Fruit fly (Drosophila melanogaster) whole organism, embryonic: ENCODE measurements around the gene CG46308.

Experiments
- Ada2b ChIP-seq: fragments of 200-800 bp; sonication (Bioruptor generic); IDR thresholded peaks from 2 replicates; pipeline ENCODE4 v1.3.6; 2022; ENCODE audit warnings: missing biosample characterization, missing genetic modification characterization
- Adf1 ChIP-seq: fragments of 200-800 bp; sonication (Bioruptor generic); IDR thresholded peaks from 2 replicates; pipeline ENCODE4 v1.3.6; 2022; ENCODE audit warnings: missing biosample characterization, missing genetic modification characterization
- Bdp1 ChIP-seq: fragments of 200-800 bp; sonication (Bioruptor generic); optimal IDR thresholded peaks from 3 replicates; lab custom pipeline; 2016; ENCODE audit warnings: missing biosample characterization, missing genetic modification characterization
- CG10147 ChIP-seq: fragments of 200-800 bp; sonication (Bioruptor generic); optimal IDR thresholded peaks from 2 replicates; lab custom pipeline; 2019; ENCODE audit warnings: missing biosample characterization, mild to moderate bottlenecking, missing genetic modification characterization, moderate library complexity
- CG11456 ChIP-seq: fragments of 200-800 bp; sonication (Bioruptor generic); IDR thresholded peaks from 3 replicates; pipeline ENCODE4 v1.3.6; 2022; ENCODE audit warnings: missing biosample characterization, missing genetic modification characterization
- CG12155 ChIP-seq: fragments of 200-800 bp; sonication (Bioruptor generic); optimal IDR thresholded peaks from 3 replicates; lab custom pipeline; 2016; ENCODE audit warnings: missing biosample characterization, missing genetic modification characterization
- CG15269 ChIP-seq: fragments of 200-800 bp; sonication (Bioruptor generic); optimal IDR thresholded peaks from 2 replicates; lab custom pipeline; 2018; ENCODE audit warnings: missing biosample characterization, mild to moderate bottlenecking, missing genetic modification characterization, moderate library complexity
- CG15696 ChIP-seq: fragments of 200-800 bp; sonication (Bioruptor generic); optimal IDR thresholded peaks from 2 replicates; lab custom pipeline; 2019; ENCODE audit warnings: missing biosample characterization, mild to moderate bottlenecking, missing genetic modification characterization, moderate library complexity
- CG16863 ChIP-seq: fragments of 200-800 bp; sonication (Bioruptor generic); optimal IDR thresholded peaks from 3 replicates; lab custom pipeline; 2016; ENCODE audit warnings: missing biosample characterization, missing genetic modification characterization
- CG17912 ChIP-seq: fragments of 200-800 bp; sonication (Bioruptor generic); optimal IDR thresholded peaks from 2 replicates; lab custom pipeline; 2018; ENCODE audit warnings: missing biosample characterization, mild to moderate bottlenecking, missing genetic modification characterization
- CG30431 ChIP-seq: fragments of 200-800 bp; sonication (Bioruptor generic); optimal IDR thresholded peaks from 2 replicates; lab custom pipeline; 2017; ENCODE audit warnings: missing biosample characterization, missing genetic modification characterization
- CG3065 ChIP-seq: fragments of 200-800 bp; sonication (Bioruptor generic); optimal IDR thresholded peaks from 2 replicates; lab custom pipeline; 2016; ENCODE audit warnings: missing biosample characterization, missing genetic modification characterization
- CG3281 ChIP-seq: fragments of 200-800 bp; sonication (Bioruptor generic); optimal IDR thresholded peaks from 3 replicates; lab custom pipeline; 2017; ENCODE audit warnings: missing biosample characterization, mild to moderate bottlenecking, missing genetic modification characterization
- CG34376 ChIP-seq: fragments of 200-800 bp; sonication (Bioruptor generic); optimal IDR thresholded peaks from 2 replicates; lab custom pipeline; 2018; ENCODE audit warnings: missing biosample characterization, mild to moderate bottlenecking, missing genetic modification characterization
- CG8944 ChIP-seq: fragments of 200-800 bp; sonication (Bioruptor generic); optimal IDR thresholded peaks from 3 replicates; lab custom pipeline; 2016; ENCODE audit warnings: missing biosample characterization, missing genetic modification characterization
- CG9727 ChIP-seq: fragments of 200-800 bp; sonication (Bioruptor generic); optimal IDR thresholded peaks from 3 replicates; lab custom pipeline; 2017; ENCODE audit warnings: missing biosample characterization, mild to moderate bottlenecking, missing genetic modification characterization
- CG9797 ChIP-seq: fragments of 200-800 bp; sonication (Bioruptor generic); optimal IDR thresholded peaks from 3 replicates; lab custom pipeline; 2018; ENCODE audit warnings: missing biosample characterization, mild to moderate bottlenecking, missing genetic modification characterization
- CG9876 ChIP-seq: fragments of 200-800 bp; sonication (Bioruptor generic); optimal IDR thresholded peaks from 2 replicates; lab custom pipeline; 2016; ENCODE audit warnings: missing biosample characterization, missing genetic modification characterization
- CG9932 ChIP-seq: fragments of 200-800 bp; sonication (Bioruptor generic); IDR thresholded peaks from 2 replicates; pipeline ENCODE4 v1.3.6; 2022; ENCODE audit warnings: missing biosample characterization, missing genetic modification characterization
- CrebB ChIP-seq: fragments of 200-800 bp; sonication (Bioruptor generic); optimal IDR thresholded peaks from 3 replicates; lab custom pipeline; 2018; ENCODE audit warnings: missing biosample characterization, mild to moderate bottlenecking, missing genetic modification characterization
- Dref ChIP-seq: fragments of 200-800 bp; sonication (Bioruptor generic); IDR thresholded peaks from 2 replicates; pipeline ENCODE4 v1.3.6; 2022; ENCODE audit warnings: missing biosample characterization, missing genetic modification characterization
- E2f2 ChIP-seq: fragments of 200-800 bp; sonication (Bioruptor generic); IDR thresholded peaks from 2 replicates; pipeline ENCODE4 v1.3.6; 2022; ENCODE audit warnings: missing biosample characterization, missing genetic modification characterization
- HLH3B ChIP-seq: fragments of 200-800 bp; sonication (Bioruptor generic); IDR thresholded peaks from 2 replicates; pipeline ENCODE4 v1.3.6; 2022; ENCODE audit warnings: missing biosample characterization, missing genetic modification characterization
- HLHmδ ChIP-seq: fragments of 200-800 bp; sonication (Bioruptor generic); optimal IDR thresholded peaks from 2 replicates; lab custom pipeline; 2018; ENCODE audit warnings: missing biosample characterization, mild to moderate bottlenecking, missing genetic modification characterization, moderate library complexity
- Hr39 ChIP-seq: fragments of >200 bp; optimal IDR thresholded peaks from 2 replicates; lab custom pipeline; 2017
- Kr ChIP-seq: fragments of 200-800 bp; sonication (Bioruptor generic); optimal IDR thresholded peaks from 2 replicates; lab custom pipeline; 2017; ENCODE audit warnings: missing biosample characterization, mild to moderate bottlenecking, missing genetic modification characterization
- Mrtf ChIP-seq: fragments of 200-800 bp; sonication (Bioruptor generic); IDR thresholded peaks from 3 replicates; pipeline ENCODE4 v1.3.6; 2022; ENCODE audit warnings: missing biosample characterization, missing genetic modification characterization
- NC2β ChIP-seq: fragments of 200-800 bp; sonication (Bioruptor generic); optimal IDR thresholded peaks from 2 replicates; lab custom pipeline; 2016; ENCODE audit warnings: missing biosample characterization, missing genetic modification characterization
- NK7.1 ChIP-seq: fragments of 200-800 bp; sonication (Bioruptor generic); optimal IDR thresholded peaks from 3 replicates; lab custom pipeline; 2016; ENCODE audit warnings: missing biosample characterization, missing genetic modification characterization
- Ptx1 ChIP-seq: fragments of 200-800 bp; sonication (Bioruptor generic); IDR thresholded peaks from 2 replicates; pipeline ENCODE4 v1.3.6; 2022; ENCODE audit warnings: missing biosample characterization, missing genetic modification characterization
- Side ChIP-seq: fragments of 200-800 bp; sonication (Bioruptor generic); optimal IDR thresholded peaks from 2 replicates; lab custom pipeline; 2016; ENCODE audit warnings: missing biosample characterization, missing genetic modification characterization
- Sry-δ ChIP-seq: fragments of 200-800 bp; sonication (Bioruptor generic); optimal IDR thresholded peaks from 2 replicates; lab custom pipeline; 2016; ENCODE audit warnings: missing biosample characterization, missing genetic modification characterization
- Usf ChIP-seq: fragments of 200-800 bp; sonication (Bioruptor generic); optimal IDR thresholded peaks from 2 replicates; lab custom pipeline; 2017; ENCODE audit warnings: missing genotype, missing biosample characterization, missing genetic modification characterization
- dati ChIP-seq: fragments of 200-800 bp; sonication (Bioruptor generic); IDR thresholded peaks from 2 replicates; pipeline ENCODE4 v1.3.6; 2022; ENCODE audit warnings: missing biosample characterization, missing genetic modification characterization
- ems ChIP-seq: fragments of 200-800 bp; sonication (Bioruptor generic); optimal IDR thresholded peaks from 3 replicates; lab custom pipeline; 2016; ENCODE audit warnings: missing biosample characterization, missing genetic modification characterization
- esg ChIP-seq: fragments of 200-800 bp; sonication (Bioruptor generic); conservative IDR thresholded peaks from 2 replicates; pipeline ENCODE4 v1.3.6; 2022; ENCODE audit warnings: missing biosample characterization, missing genetic modification characterization
- fu2 ChIP-seq: fragments of 200-800 bp; sonication (Bioruptor generic); optimal IDR thresholded peaks from 2 replicates; lab custom pipeline; 2016; ENCODE audit warnings: missing biosample characterization, missing genetic modification characterization
- gro ChIP-seq: fragments of 200-800 bp; sonication (Bioruptor generic); optimal IDR thresholded peaks from 2 replicates; lab custom pipeline; 2016; ENCODE audit warnings: missing biosample characterization, missing genetic modification characterization
- ham ChIP-seq: fragments of 200-800 bp; sonication (Bioruptor generic); IDR thresholded peaks from 2 replicates; pipeline ENCODE4 v1.3.6; 2022; ENCODE audit warnings: missing biosample characterization, missing genetic modification characterization
- inv ChIP-seq: fragments of 200-800 bp; sonication (Bioruptor generic); IDR thresholded peaks from 2 replicates; pipeline ENCODE4 v1.3.6; 2022; ENCODE audit warnings: missing biosample characterization, missing genetic modification characterization; ENCODE audit not compliant: partially characterized antibody
- mirr ChIP-seq: fragments of 200-800 bp; sonication (Bioruptor generic); optimal IDR thresholded peaks from 3 replicates; lab custom pipeline; 2018; ENCODE audit warnings: missing biosample characterization, mild to moderate bottlenecking, missing genetic modification characterization
- peb ChIP-seq: fragments of 200-800 bp; sonication (Bioruptor generic); IDR thresholded peaks from 2 replicates; pipeline ENCODE4 v1.3.6; 2022; ENCODE audit warnings: missing biosample characterization, missing genetic modification characterization
- ranshi ChIP-seq: fragments of 200-800 bp; sonication (Bioruptor generic); IDR thresholded peaks from 2 replicates; pipeline ENCODE4 v1.3.6; 2022; ENCODE audit warnings: missing biosample characterization, missing genetic modification characterization
- rib ChIP-seq: fragments of 200-800 bp; sonication (Bioruptor generic); IDR thresholded peaks from 2 replicates; pipeline ENCODE4 v1.3.6; 2022; ENCODE audit warnings: missing biosample characterization, missing genetic modification characterization
- sim ChIP-seq: fragments of 200-800 bp; sonication (Bioruptor generic); IDR thresholded peaks from 2 replicates; pipeline ENCODE4 v1.3.6; 2022; ENCODE audit warnings: missing biosample characterization, missing genetic modification characterization
- sqz ChIP-seq: fragments of 200-800 bp; sonication (Bioruptor generic); optimal IDR thresholded peaks from 3 replicates; lab custom pipeline; 2018; ENCODE audit warnings: missing biosample characterization, mild to moderate bottlenecking, missing genetic modification characterization
- tin ChIP-seq: fragments of 200-800 bp; sonication (Bioruptor generic); optimal IDR thresholded peaks from 3 replicates; lab custom pipeline; 2016; ENCODE audit warnings: missing biosample characterization, missing genetic modification characterization
- unc-4 ChIP-seq: fragments of 200-800 bp; sonication (Bioruptor generic); IDR thresholded peaks from 2 replicates; pipeline ENCODE4 v1.3.6; 2022; ENCODE audit warnings: missing biosample characterization, missing genetic modification characterization; ENCODE audit not compliant: partially characterized antibody
- zen ChIP-seq: fragments of 200-800 bp; sonication (Bioruptor generic); optimal IDR thresholded peaks from 3 replicates; lab custom pipeline; 2018; ENCODE audit warnings: missing biosample characterization, mild to moderate bottlenecking, missing genetic modification characterization, moderate library complexity
- zfh1 ChIP-seq: fragments of 200-800 bp; sonication (Bioruptor generic); IDR thresholded peaks from 3 replicates; pipeline ENCODE4 v1.3.6; 2022; ENCODE audit warnings: missing biosample characterization, missing genetic modification characterization

CG46308 gene

DNA sequence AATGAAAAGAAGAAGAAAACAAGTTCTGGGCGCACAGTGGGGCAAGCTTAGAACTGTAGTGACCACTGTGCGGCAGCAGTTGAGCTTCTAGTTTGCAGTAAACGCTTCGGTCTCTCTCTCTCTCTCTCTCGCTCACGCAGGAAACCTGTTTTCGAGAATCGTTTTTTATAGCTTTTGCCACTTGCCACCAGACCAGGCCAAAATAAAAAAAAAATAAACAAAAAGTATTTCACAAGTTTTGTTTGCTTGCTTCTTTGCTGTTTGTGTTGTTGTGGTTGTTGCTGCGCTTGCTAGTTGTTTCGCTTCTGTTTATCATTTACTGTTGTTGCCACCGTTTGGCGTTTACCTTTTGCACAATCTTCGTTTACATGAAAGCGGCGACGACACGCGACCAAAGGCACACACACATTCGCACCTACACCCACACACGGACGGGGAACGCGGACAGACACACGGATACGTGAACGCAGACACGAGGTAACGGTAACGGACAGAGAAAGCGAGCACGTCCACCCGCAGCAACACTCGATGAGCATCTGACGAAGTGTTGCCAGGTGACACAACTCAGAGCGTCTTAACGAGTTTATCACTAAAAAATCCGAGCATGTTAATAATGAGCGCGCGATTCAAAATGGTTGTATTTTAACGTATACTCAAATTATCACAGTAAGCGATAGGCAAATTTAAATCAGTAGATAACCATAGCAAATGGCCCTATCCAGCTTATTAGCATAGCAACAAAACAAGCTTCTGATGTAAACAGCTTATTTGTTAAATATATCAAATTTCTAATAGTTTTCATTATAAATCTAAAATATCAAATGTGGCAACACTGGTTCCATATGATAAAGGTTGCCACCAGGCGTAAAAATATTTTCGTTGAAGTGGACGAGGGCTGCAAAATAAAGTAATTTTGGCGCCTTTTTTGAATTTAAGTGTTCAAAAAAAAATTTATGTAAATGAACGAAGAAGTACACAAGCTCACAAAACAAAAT lies 87.5 kb downstream of the CG46308 start, which contains the start of gene B4 (continued):
- TF ChIP-seq Mrtf (no peak), Ptx1 (GFP tag; lab: Robert Waterston, UW) (no peak), CG17912 (GFP tag; lab: Kevin White, UChicago) (peak; percentile 49), Sry-δ (GFP tag; lab: Kevin White, UChicago) (peak; percentile 20), gro (peak; percentile 93), unc-4 (GFP tag; lab: Robert Waterston, UW) (0 out of 2 replicates have a peak, but pooled peaks have one; percentile 15), zfh1 (peak; percentile 32; the same call in 1 of the 3 replicates), CG8944 (GFP tag; lab: Kevin White, UChicago) (no peak), ham (GFP tag; lab: Robert Waterston, UW) (no peak), mirr (GFP tag; lab: Kevin White, UChicago) (peak; percentile 89), rib (GFP tag; lab: Robert Waterston, UW) (peak; percentile 72), ems (no peak), Side (GFP tag; lab: Kevin White, UChicago) (peak; percentile 66), sqz (GFP tag; lab: Kevin White, UChicago) (peak; percentile 94), CG10147 (no peak), ranshi (0 out of 2 replicates have a peak, but pooled peaks have one; percentile 3), CG9932 (peak; percentile 4; the same call in 1 of the 2 replicates), Hr39 (lab: Kevin White, UChicago) (no peak), Bdp1 (GFP tag; lab: Kevin White, UChicago) (no peak), esg (no peak), CG9727 (GFP tag; lab: Kevin White, UChicago) (peak; percentile 39), Dref (GFP tag; lab: Robert Waterston, UW) (no peak), CG16863 (GFP tag; lab: Kevin White, UChicago) (no peak), CG30431 (GFP tag; lab: Kevin White, UChicago) (no peak), CG3281 (GFP tag; lab: Kevin White, UChicago) (peak; percentile 20), HLH3B (GFP tag; lab: Robert Waterston, UW) (peak; percentile 41; the same call in 1 of the 2 replicates), HLHmδ (GFP tag; lab: Kevin White, UChicago) (peak; percentile 95), E2f2 (peak; percentile 97), Kr (GFP tag; lab: Kevin White, UChicago) (peak; percentile 65), CG11456 (no peak), peb (GFP tag; lab: Robert Waterston, UW) (no peak), CG15269 (tag; lab: Kevin White, UChicago) (peak; percentile 9), sim (GFP tag; lab: Robert Waterston, UW) (no peak), inv (GFP tag; lab: Robert Waterston, UW) (peak; percentile 26; the same call in 1 of the 2 replicates), CG9797 (GFP tag; lab: Kevin White, UChicago) (peak; percentile 68), CrebB (peak; percentile 64), zen (tag; lab: Kevin White, UChicago) (no peak), NK7.1 (peak; percentile 2), Usf (no peak), dati (no peak), tin (GFP tag; lab: Kevin White, UChicago) (no peak), CG15696 (tag; lab: Kevin White, UChicago) (peak; percentile 6), fu2 (GFP tag; lab: Kevin White, UChicago) (no peak), Ada2b (GFP tag; lab: Robert Waterston, UW) (0 out of 2 replicates have a peak, but pooled peaks have one; percentile 4), CG12155 (GFP tag; lab: Kevin White, UChicago) (no peak), NC2β (GFP tag; lab: Kevin White, UChicago) (no peak), CG3065 (GFP tag; lab: Kevin White, UChicago) (no peak), Adf1 (peak; percentile 58; the same call in 1 of the 2 replicates), CG9876 (GFP tag; lab: Kevin White, UChicago) (no peak), CG34376 (GFP tag; lab: Kevin White, UChicago) (peak; percentile 31)
